Worm (Caenorhabditis elegans) whole organism, mixed stage, embryonic: ENCODE data around the gene str-61.

Source experiments
- blmp-1 ChIP-seq: fragments of 150-350 bp; optimal IDR thresholded peaks from 2 replicates; lab custom pipeline; 2014; ENCODE audit warnings: missing biosample characterization, missing genetic modification characterization
- ceh-39 ChIP-seq: fragments of 150-350 bp; optimal IDR thresholded peaks from 2 replicates; lab custom pipeline; 2014; ENCODE audit warnings: missing biosample characterization, missing genetic modification characterization
- lin-13 ChIP-seq: fragments of 150-350 bp; optimal IDR thresholded peaks from 2 replicates; lab custom pipeline; 2014; ENCODE audit warnings: missing biosample characterization, missing genetic modification characterization
- nhr-12 ChIP-seq: fragments of 150-350 bp; optimal IDR thresholded peaks from 2 replicates; lab custom pipeline; 2014; ENCODE audit warnings: missing biosample characterization, missing genetic modification characterization
- nhr-237 ChIP-seq: fragments of 150-350 bp; optimal IDR thresholded peaks from 2 replicates; lab custom pipeline; 2014; ENCODE audit warnings: missing biosample characterization, missing genetic modification characterization
- nhr-28 ChIP-seq: fragments of 150-350 bp; optimal IDR thresholded peaks from 2 replicates; lab custom pipeline; 2014; ENCODE audit warnings: missing biosample characterization, missing genetic modification characterization
- pha-4 ChIP-seq: fragments of 150-350 bp; optimal IDR thresholded peaks from 2 replicates; lab custom pipeline; 2018; ENCODE audit warnings: missing biosample characterization, missing genetic modification reagents, missing genetic modification characterization
- unc-62 ChIP-seq: fragments of 150-350 bp; optimal IDR thresholded peaks from 2 replicates; lab custom pipeline; 2014; ENCODE audit warnings: missing biosample characterization, missing genetic modification reagents, missing genetic modification characterization
- ztf-11 ChIP-seq: fragments of 150-350 bp; optimal IDR thresholded peaks from 2 replicates; lab custom pipeline; 2014; ENCODE audit warnings: missing biosample characterization, missing genetic modification characterization

DNA sequence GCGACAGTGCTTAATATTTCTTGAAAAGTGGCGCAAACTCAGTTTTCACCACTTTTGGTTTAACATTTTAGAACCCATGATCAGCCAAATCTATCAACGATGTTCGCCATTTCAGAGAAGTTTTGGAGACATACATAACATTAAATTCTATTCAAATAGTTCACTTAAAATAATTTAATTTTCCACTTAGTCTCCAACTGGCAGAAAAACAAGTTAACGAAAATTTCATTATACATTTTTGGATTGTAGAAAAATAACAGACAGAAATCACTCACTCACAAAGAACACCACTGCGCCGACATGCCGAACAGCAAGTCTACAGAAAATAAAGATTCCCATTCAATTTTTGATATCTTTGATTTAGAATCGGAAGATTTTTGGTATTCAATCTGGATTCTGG lies 8.9 kb upstream of the str-61 start, which contains the start of gene srw-44:
- TF ChIP-seq nhr-237 (tag; lab: Kevin White, UChicago) (no peak), pha-4 (tag; lab: Kevin White, UChicago) (no peak), nhr-28 (tag; lab: Kevin White, UChicago) (no peak), nhr-12 (tag; lab: Kevin White, UChicago) (no peak), lin-13 (tag; lab: Kevin White, UChicago) (no peak), ceh-39 (tag; lab: Kevin White, UChicago) (no peak), unc-62 (GFP tag; lab: Kevin White, UChicago) (no peak), blmp-1 (tag; lab: Kevin White, UChicago) (no peak), ztf-11 (tag; lab: Kevin White, UChicago) (no peak)
